Worm (Caenorhabditis elegans) whole organism, L4/young adult: ENCODE results near the gene T21D12.7.

Experiments
- W03F9.2 ChIP-seq: fragments of 150-350 bp; optimal IDR thresholded peaks from 2 replicates; lab custom pipeline; 2014; ENCODE audit warnings: missing biosample characterization, missing genetic modification characterization
- dao-5 ChIP-seq: sonication (generic microtip); optimal IDR thresholded peaks from 2 replicates; lab custom pipeline; 2016; ENCODE audit warnings: missing genotype, missing genetic modification characterization, moderate library complexity, missing compliant biosample characterization
- him-1 ChIP-seq: sonication (generic microtip); optimal IDR thresholded peaks from 2 replicates; lab custom pipeline; 2016; ENCODE audit warnings: missing genotype, missing genetic modification reagents, missing genetic modification characterization, missing compliant biosample characterization

T21D12.7 gene

DNA sequence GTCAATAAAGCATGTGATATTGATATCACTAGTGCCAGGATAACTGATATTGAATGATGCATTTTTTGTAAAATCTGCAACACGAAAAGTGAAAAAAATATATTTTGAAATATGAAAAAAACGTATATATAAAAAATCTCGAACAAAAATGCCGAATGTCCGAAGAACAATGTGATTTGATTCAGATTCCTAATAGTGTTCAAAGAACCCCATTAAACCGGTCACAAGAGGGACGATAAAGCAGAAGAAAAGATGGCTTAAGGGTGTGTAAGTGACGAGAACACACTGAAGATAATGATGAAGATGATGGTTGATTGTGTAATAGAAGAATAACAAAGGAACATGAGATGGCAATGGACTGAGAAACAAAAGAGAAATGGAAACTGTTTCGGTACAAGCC, 3.2 kb downstream of the T21D12.7 start, which contains the start of gene T21D12.14:
Gene T21D12.14, minus strand, starts transcription at position 101 of the 400 bp plus-strand sequence.
- TF ChIP-seq dao-5, result no peak
- TF ChIP-seq W03F9.2 (tag; lab: Kevin White, UChicago), result no peak
- TF ChIP-seq him-1 (tag; lab: Kevin White, UChicago), result no peak

DNA sequence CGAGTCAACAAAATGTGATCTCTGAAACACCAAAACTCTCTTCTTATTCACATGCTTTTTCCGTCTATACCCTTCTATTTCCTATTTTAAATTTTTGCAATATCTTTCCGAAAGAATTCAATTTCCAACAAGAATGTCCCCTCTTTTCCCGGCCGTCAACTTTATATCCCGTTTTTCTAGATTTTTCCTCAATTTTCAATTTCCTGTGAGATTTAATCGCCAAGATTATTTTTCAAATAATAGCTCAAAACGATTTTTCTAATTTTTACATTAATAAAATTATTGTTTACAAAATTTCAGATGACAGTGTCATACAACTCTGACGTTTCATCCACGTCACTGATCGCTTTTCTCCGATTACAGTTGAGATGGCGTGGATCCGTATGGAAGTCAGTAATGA, 7.9 kb downstream of the T21D12.7 start, which contains the start of gene best-19:
Gene best-19, plus strand, starts transcription at position 301 of the 400 bp plus-strand sequence.
- TF ChIP-seq W03F9.2 (tag; lab: Kevin White, UChicago) (no peak), dao-5 (no peak), him-1 (tag; lab: Kevin White, UChicago) (no peak)

ce11 chrIV:282008-282407, 9.2 kb downstream of the T21D12.7 start:
- no peak for TF ChIP-seq dao-5
- TF ChIP-seq him-1 (tag; lab: Kevin White, UChicago), result no peak
- no peak for TF ChIP-seq W03F9.2 (tag; lab: Kevin White, UChicago)

ce11 chrIV:278284-278683, 13.0 kb downstream of the T21D12.7 start:
- TF ChIP-seq him-1 (tag; lab: Kevin White, UChicago) (no peak), dao-5 (no peak), W03F9.2 (tag; lab: Kevin White, UChicago) (no peak)

DNA sequence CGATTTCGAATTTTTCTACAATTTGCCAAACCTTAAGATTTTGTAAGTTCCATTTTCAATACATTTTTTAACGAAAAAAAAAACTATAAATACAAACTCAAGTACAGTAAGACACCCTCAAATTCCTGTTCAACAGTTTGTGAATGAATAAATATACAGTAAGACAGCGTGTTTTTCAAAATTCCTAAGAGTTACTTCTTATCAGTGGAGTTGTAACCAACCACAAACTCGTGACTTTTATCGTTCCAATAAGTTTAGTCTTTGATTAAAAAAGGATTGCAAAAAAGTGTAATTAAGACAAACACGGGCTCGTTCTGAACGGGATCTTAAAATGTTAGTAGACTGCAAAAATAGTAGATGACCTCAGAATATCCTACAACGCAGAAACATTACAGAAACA, 16.1 kb downstream of the T21D12.7 start:
- TF ChIP-seq him-1 (tag; lab: Kevin White, UChicago) (no peak), dao-5 (no peak), W03F9.2 (tag; lab: Kevin White, UChicago) (no peak)

DNA sequence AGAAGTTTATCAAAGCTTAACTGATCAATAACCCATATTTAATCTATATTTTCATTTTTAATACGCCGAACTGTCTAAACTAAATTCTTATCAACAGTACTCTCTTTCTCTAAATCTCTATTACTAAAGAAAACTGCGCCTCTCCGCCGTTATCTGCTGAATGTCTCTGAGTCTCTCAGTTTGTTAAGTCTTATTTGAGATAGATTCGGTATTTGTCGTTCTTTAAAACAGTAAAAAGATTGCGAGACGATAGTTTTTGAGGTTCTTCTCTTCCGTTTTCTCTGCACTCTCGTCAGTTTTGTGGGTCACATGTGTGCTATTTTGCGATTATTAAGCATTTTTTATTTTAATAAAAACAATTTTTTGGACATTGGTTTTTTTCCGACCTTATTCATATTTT, 17.1 kb downstream of the T21D12.7 start, which contains the start of gene sma-10:
Gene sma-10, plus strand, starts transcription at position 236 of the 400 bp plus-strand sequence.
- no peak for TF ChIP-seq W03F9.2 (tag; lab: Kevin White, UChicago)
- no peak for TF ChIP-seq dao-5
- no peak for TF ChIP-seq him-1 (tag; lab: Kevin White, UChicago)

- TF ChIP-seq W03F9.2 (tag; lab: Kevin White, UChicago) (no peak), him-1 (tag; lab: Kevin White, UChicago) (no peak), dao-5 (no peak)
Measured at ce11 chrIV:273299-273698, 18.0 kb downstream of the T21D12.7 start, which contains the start of gene srh-282. Gene srh-282, minus strand, starts transcription at chrIV:273399.

- TF ChIP-seq him-1 (tag; lab: Kevin White, UChicago), result no peak
- no peak for TF ChIP-seq W03F9.2 (tag; lab: Kevin White, UChicago)
- no peak for TF ChIP-seq dao-5
Measured at ce11 chrIV:269107-269506, 22.1 kb downstream of the T21D12.7 start, which contains the start of gene T21D12.11. Gene T21D12.11, plus strand, starts transcription at chrIV:269407.

- TF ChIP-seq him-1 (tag; lab: Kevin White, UChicago) (no peak), W03F9.2 (tag; lab: Kevin White, UChicago) (no peak)
Measured at ce11 chrIV:266148-266547, 25.1 kb downstream of the T21D12.7 start, which contains the start of gene T21D12.12. Gene T21D12.12, plus strand, starts transcription at chrIV:266448.

- TF ChIP-seq W03F9.2 (tag; lab: Kevin White, UChicago), result no peak
- TF ChIP-seq dao-5, result no peak
- no peak for TF ChIP-seq him-1 (tag; lab: Kevin White, UChicago)
Measured at ce11 chrIV:264182-264709, 27.0 kb downstream of the T21D12.7 start, which contains the start of gene pat-6. Gene pat-6, minus strand, starts transcription at chrIV:264232.

DNA sequence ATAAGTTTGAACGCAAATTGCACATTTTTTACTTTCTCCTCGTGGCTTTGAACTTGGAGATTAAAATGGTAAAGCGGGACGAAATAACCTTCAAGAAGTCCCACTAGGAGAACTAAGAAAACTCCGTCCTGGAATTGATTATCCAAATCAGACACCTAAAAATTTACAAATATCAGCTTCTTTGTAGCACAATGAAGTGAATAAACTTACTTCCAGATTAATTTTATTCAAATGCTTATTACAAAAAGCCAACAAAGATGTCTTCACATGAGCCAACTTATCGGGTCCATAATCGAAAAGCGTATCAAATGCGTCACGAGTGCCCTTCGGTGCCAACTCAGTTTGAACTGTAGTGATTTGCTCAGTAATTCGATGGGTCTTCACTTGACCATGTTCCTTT, 28.8 kb downstream of the T21D12.7 start:
- TF ChIP-seq dao-5 (no peak), W03F9.2 (tag; lab: Kevin White, UChicago) (no peak), him-1 (tag; lab: Kevin White, UChicago) (no peak)

ce11 chrIV:261607-262006, 29.6 kb downstream of the T21D12.7 start, which contains the start of gene pqbp-1.1:
Gene pqbp-1.1, minus strand, starts transcription at chrIV:261683.
- no peak for TF ChIP-seq him-1 (tag; lab: Kevin White, UChicago)
- TF ChIP-seq W03F9.2 (tag; lab: Kevin White, UChicago), result no peak
- TF ChIP-seq dao-5, result no peak

DNA sequence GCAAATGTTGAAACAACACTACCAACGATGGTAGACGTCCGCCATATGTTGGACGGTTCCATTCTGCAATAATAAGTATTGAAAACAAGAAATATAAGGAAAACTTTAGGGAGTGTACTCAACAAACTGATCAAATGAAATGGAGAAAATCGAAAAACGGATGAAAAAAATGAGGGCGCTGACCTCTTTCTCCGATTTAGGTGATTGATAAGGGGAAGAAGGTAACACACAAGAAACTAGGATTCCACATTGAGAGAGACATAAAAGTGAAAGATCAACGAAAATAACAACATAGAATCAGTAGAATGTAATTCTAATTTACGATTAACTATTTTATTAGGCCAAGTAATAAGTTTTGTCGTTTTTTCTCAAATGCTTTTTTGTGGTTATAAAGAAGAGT, 32.1 kb downstream of the T21D12.7 start, which contains the start of gene dpy-9:
Gene dpy-9, minus strand, starts transcription at position 63 of the 400 bp plus-strand sequence.
- TF ChIP-seq W03F9.2 (tag; lab: Kevin White, UChicago), result no peak

DNA sequence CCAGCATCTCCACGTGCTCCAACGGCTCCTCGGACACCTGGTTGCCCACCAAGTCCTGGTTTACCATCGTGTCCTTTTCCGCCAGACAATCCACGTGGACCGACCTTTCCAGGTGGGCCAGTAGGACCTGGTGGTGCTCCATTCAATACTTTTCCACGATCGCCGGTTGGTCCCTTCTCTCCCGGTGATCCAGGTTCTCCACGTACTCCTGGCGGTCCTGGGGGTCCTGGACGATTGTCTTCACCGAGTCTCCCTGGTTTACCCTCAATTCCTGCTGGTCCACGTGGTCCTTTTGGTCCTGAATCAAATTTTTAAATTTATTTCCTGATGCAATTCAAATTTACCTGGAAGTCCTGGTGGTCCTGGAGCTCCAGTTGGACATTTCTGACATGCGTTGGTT, 32.9 kb downstream of the T21D12.7 start:
- TF ChIP-seq dao-5, result no peak
- TF ChIP-seq W03F9.2 (tag; lab: Kevin White, UChicago), result no peak
- no peak for TF ChIP-seq him-1 (tag; lab: Kevin White, UChicago)

ce11 chrIV:257095-257494, 34.2 kb downstream of the T21D12.7 start, which contains the start of gene R02D3.8:
Gene R02D3.8, minus strand, starts transcription at chrIV:257203.
- TF ChIP-seq dao-5 (no peak), him-1 (tag; lab: Kevin White, UChicago) (no peak), W03F9.2 (tag; lab: Kevin White, UChicago) (no peak)
